Worm (Caenorhabditis elegans): ENCODE results near the gene Y17G7B.17.
A peak's percentile ranks its signal among the peaks of the same experiment; 100 is the strongest.

Y17G7B.17 gene

DNA sequence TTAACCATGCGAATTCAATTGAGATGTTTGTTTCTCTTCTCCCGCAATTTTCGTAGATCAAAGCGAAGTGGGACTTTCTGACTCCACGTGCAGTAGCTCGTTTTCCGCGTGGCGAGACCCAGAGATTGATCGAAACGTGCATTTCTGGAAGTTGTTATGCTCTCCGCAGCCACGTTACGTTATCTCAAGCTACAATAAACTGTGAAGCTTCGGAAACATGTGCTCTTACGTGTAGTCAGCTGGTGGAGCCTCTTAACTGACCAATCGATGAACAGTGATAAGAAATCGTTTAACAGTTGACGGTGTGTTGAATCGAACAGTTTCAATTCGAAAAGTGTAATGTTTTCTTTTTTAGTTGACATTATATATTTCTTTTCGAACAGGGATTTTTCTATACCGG lies 47.7 kb downstream of the Y17G7B.17 start:
- TF ChIP-seq lin-14 (GFP tag; optimal IDR thresholded peaks at IDR 0.05) = no peak
- peak in 1 of 2 experiments; percentile 3 for TF ChIP-seq mdl-1 (tag; optimal IDR thresholded peaks at IDR 0.05)
- TF ChIP-seq unc-130 (tag; optimal IDR thresholded peaks at IDR 0.05) = no peak
- TF ChIP-seq elt-2 (tag; optimal IDR thresholded peaks at IDR 0.05) = peak; percentile 59
- TF ChIP-seq F16B12.6 (tag; optimal IDR thresholded peaks at IDR 0.05) = no peak
- no peak for TF ChIP-seq efl-1 (optimal IDR thresholded peaks at IDR 0.05)
- peak in 1 of 2 experiments; percentile 60 for TF ChIP-seq efl-1 (GFP tag; optimal IDR thresholded peaks at IDR 0.05 in 1 of 2)
- no peak for TF ChIP-seq zag-1 (tag; optimal IDR thresholded peaks at IDR 0.05)

ce11 chrII:12051601-12052000 lies 48.2 kb downstream of the Y17G7B.17 start:
- TF ChIP-seq egl-13 (tag; optimal IDR thresholded peaks at IDR 0.05) = no peak
- TF ChIP-seq nhr-77 (tag; optimal IDR thresholded peaks at IDR 0.05) = no peak
- no peak for TF ChIP-seq sup-37 (GFP tag; optimal IDR thresholded peaks at IDR 0.05)
- TF ChIP-seq elt-3 (tag; optimal IDR thresholded peaks at IDR 0.05) = peak in 3 of 6 experiments; percentile 24 to 84 (median 37)
- TF ChIP-seq nhr-20 (tag; optimal IDR thresholded peaks at IDR 0.05) = peak; percentile 48
- no peak for TF ChIP-seq grh-1 (GFP tag; IDR thresholded peaks at IDR 0.05)
- TF ChIP-seq zip-4 (GFP tag; optimal IDR thresholded peaks at IDR 0.05) = no peak
- TF ChIP-seq hlh-4 (tag; optimal IDR thresholded peaks at IDR 0.05) = no peak
- peak; percentile 64 for TF ChIP-seq nhr-71 (tag; optimal IDR thresholded peaks at IDR 0.05)
- TF ChIP-seq dpl-1 (GFP tag; optimal IDR thresholded peaks at IDR 0.05) = peak in 1 of 3 experiments; percentile 48
- peak; percentile 74 for TF ChIP-seq nhr-85 (tag)
- TF ChIP-seq aly-2 (tag; optimal IDR thresholded peaks at IDR 0.05) = no peak
- peak; percentile 33 for TF ChIP-seq snu-23 (GFP tag; optimal IDR thresholded peaks at IDR 0.05)
- TF ChIP-seq mdl-1 (tag; optimal IDR thresholded peaks at IDR 0.05) = peak in 1 of 2 experiments; percentile 75
- no peak for TF ChIP-seq lir-3 (tag; optimal IDR thresholded peaks at IDR 0.05; ENCODE audit: poor library complexity)
- no peak for TF ChIP-seq hlh-17 (GFP tag; optimal IDR thresholded peaks at IDR 0.05; ENCODE audit: borderline replicate concordance)
- no peak for TF ChIP-seq mef-2 (tag; optimal IDR thresholded peaks at IDR 0.05)
- peak; percentile 9 for TF ChIP-seq nhr-90 (tag; optimal IDR thresholded peaks at IDR 0.05; ENCODE audit: poor library complexity)
- no peak for TF ChIP-seq pax-3 (tag; optimal IDR thresholded peaks at IDR 0.05)
- no peak for TF ChIP-seq unc-98 (GFP tag; IDR thresholded peaks at IDR 0.05)
- TF ChIP-seq unc-86 (tag; optimal IDR thresholded peaks at IDR 0.05) = no peak
- TF ChIP-seq blmp-1 (tag; optimal IDR thresholded peaks at IDR 0.05) = peak; percentile 79
- TF ChIP-seq lin-35 (GFP tag; optimal IDR thresholded peaks at IDR 0.05) = peak in 1 of 2 experiments; percentile 71
- TF ChIP-seq nhr-47 (tag; optimal IDR thresholded peaks at IDR 0.05) = peak; percentile 12
- peak; percentile 45 for TF ChIP-seq nhr-19 (GFP tag; conservative IDR thresholded peaks at IDR 0.05)
- TF ChIP-seq lin-14 (GFP tag; optimal IDR thresholded peaks at IDR 0.05) = peak; percentile 18
- TF ChIP-seq mab-9 (GFP tag; IDR thresholded peaks at IDR 0.05) = no peak
- no peak for TF ChIP-seq jun-1 (tag; optimal IDR thresholded peaks at IDR 0.05)
- TF ChIP-seq elt-2 (tag; optimal IDR thresholded peaks at IDR 0.05) = no peak
- no peak for TF ChIP-seq unc-30 (tag; optimal IDR thresholded peaks at IDR 0.05)
- no peak for TF ChIP-seq nhr-28 (tag; optimal IDR thresholded peaks at IDR 0.05)
- no peak for TF ChIP-seq sox-4 (tag; optimal IDR thresholded peaks at IDR 0.05)
- TF ChIP-seq ceh-88 (GFP tag; IDR thresholded peaks at IDR 0.05) = no peak
- TF ChIP-seq skn-1 (tag; optimal IDR thresholded peaks at IDR 0.05) = no peak
- no peak for TF ChIP-seq ztf-11 (tag; optimal IDR thresholded peaks at IDR 0.05)
- TF ChIP-seq tlp-1 (tag; optimal IDR thresholded peaks at IDR 0.05) = no peak
- TF ChIP-seq efl-1 (optimal IDR thresholded peaks at IDR 0.05) = no peak
- peak in 1 of 2 experiments; percentile 15 for TF ChIP-seq efl-1 (GFP tag; optimal IDR thresholded peaks at IDR 0.05 in 1 of 2)
- no peak for TF ChIP-seq pag-3 (tag; optimal IDR thresholded peaks at IDR 0.05; ENCODE audit: borderline replicate concordance, insufficient read depth)
- no peak for TF ChIP-seq alr-1 (tag; optimal IDR thresholded peaks at IDR 0.05; ENCODE audit: borderline replicate concordance)
- TF ChIP-seq lin-39 (tag; optimal IDR thresholded peaks at IDR 0.05) = no peak
- TF ChIP-seq mep-1 (tag; optimal IDR thresholded peaks at IDR 0.05) = no peak
- TF ChIP-seq xbp-1 (tag; optimal IDR thresholded peaks at IDR 0.05) = no peak

All from whole organism, L1 larva.